Fruit fly (Drosophila melanogaster): Measurements from ENCODE around the gene CG6834.

Gene CG6834

dm6 chr3R:11655873-11656374 lies 32.0 kb downstream of the CG6834 start, which contains the start of gene CG42327 (continued):
- TF ChIP-seq tio (GFP tag; optimal IDR thresholded peaks at IDR 0.05), result peak; percentile 92
- peak; percentile 95 for TF ChIP-seq CG9727 (GFP tag; optimal IDR thresholded peaks at IDR 0.05)
- no peak; the same call in 1 of the 2 replicates for TF ChIP-seq unc-4 (GFP tag; IDR thresholded peaks at IDR 0.05; ENCODE audit: partially characterized antibody)
- 0 out of 2 replicates have a peak, but pooled peaks have one; percentile 26 for TF ChIP-seq ato (GFP tag; IDR thresholded peaks at IDR 0.05; ENCODE audit: partially characterized antibody)
- peak; percentile 96 for TF ChIP-seq az2 (GFP tag; optimal IDR thresholded peaks at IDR 0.05)
- peak; percentile 73 for TF ChIP-seq sd (tag; optimal IDR thresholded peaks at IDR 0.05)
- TF ChIP-seq CG2875 (GFP tag; optimal IDR thresholded peaks at IDR 0.05), result peak; percentile 98
- peak; percentile 26 for TF ChIP-seq CG15073 (GFP tag; optimal IDR thresholded peaks at IDR 0.05)
- peak; percentile 64 for TF ChIP-seq sna (GFP tag; IDR thresholded peaks at IDR 0.05; ENCODE audit: partially characterized antibody)
- peak; percentile 98 for TF ChIP-seq CG12391 (tag; optimal IDR thresholded peaks at IDR 0.05)
- peak; percentile 22 for TF ChIP-seq zf30C (GFP tag; optimal IDR thresholded peaks at IDR 0.05)
- peak; percentile 73 for TF ChIP-seq CG33557 (GFP tag; optimal IDR thresholded peaks at IDR 0.05)
- peak; percentile 72 for TF ChIP-seq NC2α (GFP tag; optimal IDR thresholded peaks at IDR 0.05)
- TF ChIP-seq bowl (GFP tag; IDR thresholded peaks at IDR 0.05), result peak; percentile 83
- TF ChIP-seq CG10979 (tag; optimal IDR thresholded peaks at IDR 0.05), result peak; percentile 96
- peak; percentile 85 for TF ChIP-seq Doc2 (GFP tag; IDR thresholded peaks at IDR 0.05)
- TF ChIP-seq D19A (tag; optimal IDR thresholded peaks at IDR 0.05), result peak; percentile 93
- TF ChIP-seq CG31441 (GFP tag; IDR thresholded peaks at IDR 0.05), result peak; percentile 98
- peak; percentile 80 for TF ChIP-seq CG8290 (GFP tag; optimal IDR thresholded peaks at IDR 0.05)
- TF ChIP-seq CG8290 (tag; optimal IDR thresholded peaks at IDR 0.05), result peak; percentile 23 to 74
- TF ChIP-seq luna (GFP tag; optimal IDR thresholded peaks at IDR 0.05), result no peak
- peak; percentile 94 for TF ChIP-seq CG32767 (GFP tag; IDR thresholded peaks at IDR 0.05)
- TF ChIP-seq CG11560 (tag; IDR thresholded peaks at IDR 0.05), result peak; percentile 68
- peak; percentile 51; the same call in 1 of the 2 replicates for TF ChIP-seq CG16779 (GFP tag; IDR thresholded peaks at IDR 0.05)
- peak; percentile 90 for TF ChIP-seq slbo (GFP tag; IDR thresholded peaks at IDR 0.05)
- TF ChIP-seq CG2120 (GFP tag; optimal IDR thresholded peaks at IDR 0.05), result peak; percentile 82
- no peak for TF ChIP-seq kni (GFP tag; optimal IDR thresholded peaks at IDR 0.05)
- TF ChIP-seq CG11695 (GFP tag; IDR thresholded peaks at IDR 0.05), result peak; percentile 95
- TF ChIP-seq Deaf1 (tag; optimal IDR thresholded peaks at IDR 0.05), result peak; percentile 72
- peak; percentile 54 for TF ChIP-seq maf-S (GFP tag; optimal IDR thresholded peaks at IDR 0.05)
- peak; percentile 89 for TF ChIP-seq CG11696 (GFP tag; IDR thresholded peaks at IDR 0.05)
- peak; percentile 10 for TF ChIP-seq da (GFP tag; optimal IDR thresholded peaks at IDR 0.05)
- peak; percentile 75 for TF ChIP-seq CG10565 (GFP tag; optimal IDR thresholded peaks at IDR 0.05)
- peak; percentile 90 for TF ChIP-seq CG10267 (tag; optimal IDR thresholded peaks at IDR 0.05)
- TF ChIP-seq CG14965 (GFP tag; optimal IDR thresholded peaks at IDR 0.05; ENCODE audit: borderline replicate concordance), result peak; percentile 20
- peak; percentile 91 for TF ChIP-seq trem (tag; optimal IDR thresholded peaks at IDR 0.05)
- peak; percentile 66 for TF ChIP-seq nerfin-2 (GFP tag; IDR thresholded peaks at IDR 0.05; ENCODE audit: partially characterized antibody)
- no peak for TF ChIP-seq grn (GFP tag; optimal IDR thresholded peaks at IDR 0.05)
- no peak for TF ChIP-seq mld (GFP tag; IDR thresholded peaks at IDR 0.05; ENCODE audit: partially characterized antibody)
- peak; percentile 45 for TF ChIP-seq Ets97D (GFP tag; optimal IDR thresholded peaks at IDR 0.05)
- peak; percentile 89 for TF ChIP-seq CG8765 (GFP tag; IDR thresholded peaks at IDR 0.05)
- TF ChIP-seq ase (GFP tag; IDR thresholded peaks at IDR 0.05), result peak; percentile 97
- peak; percentile 92 for TF ChIP-seq CG1529 (GFP tag; optimal IDR thresholded peaks at IDR 0.05)
- TF ChIP-seq vnd (GFP tag; IDR thresholded peaks at IDR 0.05; ENCODE audit: partially characterized antibody), result no peak
- TF ChIP-seq shn (GFP tag; optimal IDR thresholded peaks at IDR 0.05), result peak; percentile 79
- TF ChIP-seq CG11504 (tag; optimal IDR thresholded peaks at IDR 0.05), result peak; percentile 94
- peak; percentile 94 for TF ChIP-seq CG15269 (tag; optimal IDR thresholded peaks at IDR 0.05)
- peak; percentile 92 for TF ChIP-seq dmrt11E (tag; optimal IDR thresholded peaks at IDR 0.05)
- no peak for TF ChIP-seq D (optimal IDR thresholded peaks at IDR 0.05)
- TF ChIP-seq D (GFP tag; optimal IDR thresholded peaks at IDR 0.05), result peak; percentile 91
